Worm (Caenorhabditis elegans) whole organism, early embryonic: ENCODE results near the gene H14A12.5.
"Not testable (repeated sequence)": the region's sequence is repeated elsewhere in the genome, so short reads cannot be mapped to it uniquely, and the experiment has no call there.

Experiments used
- B0310.2 ChIP-seq: sonication (generic microtip); optimal IDR thresholded peaks from 2 replicates; lab custom pipeline; 2016; ENCODE audit warnings: mild to moderate bottlenecking, missing genetic modification characterization, missing compliant biosample characterization
- F13C5.2 ChIP-seq: sonication (generic microtip); optimal IDR thresholded peaks from 2 replicates; lab custom pipeline; 2017; ENCODE audit warnings: mild to moderate bottlenecking, missing genetic modification characterization, inconsistent platforms, missing compliant biosample characterization
- aly-1 ChIP-seq: sonication (generic microtip); optimal IDR thresholded peaks from 2 replicates; lab custom pipeline; 2016; ENCODE audit warnings: missing genetic modification characterization, missing compliant biosample characterization
- ama-1 ChIP-seq: fragments of 150-350 bp; optimal IDR thresholded peaks from 2 replicates; lab custom pipeline; 2014
- ceh-13 ChIP-seq: fragments of 200-800 bp; sonication (Bioruptor generic); optimal IDR thresholded peaks from 2 replicates; lab custom pipeline; 2018; ENCODE audit warnings: mild to moderate bottlenecking, missing genetic modification characterization, missing compliant biosample characterization
- ceh-36 ChIP-seq: sonication (generic microtip); optimal IDR thresholded peaks from 2 replicates; lab custom pipeline; 2016; ENCODE audit warnings: missing genetic modification characterization, inconsistent platforms, missing compliant biosample characterization
- ets-7 ChIP-seq: sonication (generic microtip); optimal IDR thresholded peaks from 2 replicates; lab custom pipeline; 2016; ENCODE audit warnings: missing genotype, missing genetic modification characterization, missing compliant biosample characterization
- flt-1 ChIP-seq: fragments of 200-800 bp; sonication (Bioruptor generic); IDR thresholded peaks from 2 replicates; pipeline ENCODE4 v1.3.6; 2022; ENCODE audit warnings: missing genetic modification characterization, missing compliant biosample characterization
- hmbx-1 ChIP-seq: sonication (generic microtip); optimal IDR thresholded peaks from 2 replicates; lab custom pipeline; 2016; ENCODE audit warnings: mild to moderate bottlenecking, missing genetic modification characterization, missing compliant biosample characterization
- hmg-4 ChIP-seq: fragments of 200-800 bp; sonication (Bioruptor generic); optimal IDR thresholded peaks from 2 replicates; lab custom pipeline; 2018; ENCODE audit warnings: mild to moderate bottlenecking, missing genetic modification characterization, missing compliant biosample characterization
- hnd-1 ChIP-seq: sonication (generic microtip); optimal IDR thresholded peaks from 2 replicates; lab custom pipeline; 2016; ENCODE audit warnings: missing genetic modification characterization, missing compliant biosample characterization
- pes-1 ChIP-seq: fragments of 200-800 bp; sonication (Bioruptor generic); IDR thresholded peaks from 2 replicates; pipeline ENCODE4 v1.3.6; 2022; ENCODE audit warnings: missing genetic modification reagents, missing genetic modification characterization, missing compliant biosample characterization
- scrt-1 ChIP-seq: fragments of 200-800 bp; sonication (Bioruptor generic); IDR thresholded peaks from 2 replicates; pipeline ENCODE4 v1.3.6; 2022; ENCODE audit warnings: missing genetic modification characterization, missing compliant biosample characterization
- sea-1 ChIP-seq: fragments of 200-800 bp; sonication (Bioruptor generic); conservative IDR thresholded peaks from 2 replicates; pipeline ENCODE4 v1.3.6; 2022; ENCODE audit warnings: missing genetic modification characterization, missing compliant biosample characterization
- tbx-11 ChIP-seq: fragments of 200-800 bp; sonication (Bioruptor generic); IDR thresholded peaks from 2 replicates; pipeline ENCODE4 v1.3.6; 2022; ENCODE audit warnings: missing genetic modification characterization, missing compliant biosample characterization
- tbx-37 ChIP-seq: fragments of 200-800 bp; sonication (Bioruptor generic); conservative IDR thresholded peaks from 2 replicates; pipeline ENCODE4 v1.3.6; 2022; ENCODE audit warnings: missing genetic modification reagents, missing genetic modification characterization, missing compliant biosample characterization
- tra-4 ChIP-seq: sonication (generic microtip); optimal IDR thresholded peaks from 2 replicates; lab custom pipeline; 2017; ENCODE audit warnings: missing genetic modification characterization, missing compliant biosample characterization

The H14A12.5 gene

DNA sequence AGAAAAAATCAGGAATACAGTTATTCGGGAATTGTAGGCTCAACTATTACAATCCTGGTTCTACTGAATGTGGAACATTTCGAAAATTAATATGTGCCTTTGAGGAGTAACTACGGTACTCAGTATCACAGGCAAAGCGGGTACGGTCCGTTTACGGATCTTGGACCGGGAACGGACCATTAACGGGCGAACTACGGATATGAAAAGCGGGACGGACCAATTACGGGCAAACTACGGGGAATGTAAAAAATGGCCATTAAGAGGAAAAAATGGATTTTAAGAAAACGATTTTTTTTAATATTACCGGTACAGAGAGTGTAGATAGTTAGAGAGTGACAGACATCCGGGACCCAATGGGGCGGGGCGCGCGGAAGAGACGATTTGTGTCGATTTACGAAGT is at the start of gene H14A12.5:
H14A12.5 (minus strand) TSS at position 101 of the 400 bp plus-strand sequence.
- TF ChIP-seq tbx-11 (GFP tag; lab: Robert Waterston, UW); B0310.2; ama-1 (lab: Kevin White, UChicago): not testable (repeated sequence)

DNA sequence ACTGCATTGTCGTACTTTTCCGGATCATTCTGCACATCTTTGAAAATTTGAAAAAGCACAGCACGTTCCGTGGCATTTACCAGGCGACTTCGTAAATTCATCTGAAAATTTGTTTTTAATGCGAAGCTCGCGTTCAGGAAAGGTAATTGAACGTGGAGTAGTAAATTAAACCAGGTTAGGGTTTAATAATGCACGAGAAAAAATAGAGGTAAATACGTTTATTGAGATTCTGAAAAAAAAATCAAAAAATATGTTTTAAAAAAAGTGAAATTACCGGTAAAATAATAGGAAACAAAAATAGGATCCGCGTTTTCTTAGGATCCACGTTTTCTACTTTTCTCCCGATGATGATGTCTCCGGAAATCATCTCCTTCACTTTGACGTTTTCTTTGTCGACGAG is 49.5 kb upstream of the H14A12.5 start, which contains the start of gene clk-2:
clk-2 (minus strand) TSS at position 101 of the 400 bp plus-strand sequence.
- TF ChIP-seq ceh-13 (no peak), tbx-37 (GFP tag; lab: Robert Waterston, UW) (no peak), hnd-1 (tag; lab: Kevin White, UChicago) (no peak), pes-1 (GFP tag; lab: Robert Waterston, UW) (no peak), tbx-11 (GFP tag; lab: Robert Waterston, UW) (no peak), hmg-4 (GFP tag; lab: Kevin White, UChicago) (no peak), B0310.2 (no peak), aly-1 (no peak), ceh-36 (tag; lab: Kevin White, UChicago) (no peak)

DNA sequence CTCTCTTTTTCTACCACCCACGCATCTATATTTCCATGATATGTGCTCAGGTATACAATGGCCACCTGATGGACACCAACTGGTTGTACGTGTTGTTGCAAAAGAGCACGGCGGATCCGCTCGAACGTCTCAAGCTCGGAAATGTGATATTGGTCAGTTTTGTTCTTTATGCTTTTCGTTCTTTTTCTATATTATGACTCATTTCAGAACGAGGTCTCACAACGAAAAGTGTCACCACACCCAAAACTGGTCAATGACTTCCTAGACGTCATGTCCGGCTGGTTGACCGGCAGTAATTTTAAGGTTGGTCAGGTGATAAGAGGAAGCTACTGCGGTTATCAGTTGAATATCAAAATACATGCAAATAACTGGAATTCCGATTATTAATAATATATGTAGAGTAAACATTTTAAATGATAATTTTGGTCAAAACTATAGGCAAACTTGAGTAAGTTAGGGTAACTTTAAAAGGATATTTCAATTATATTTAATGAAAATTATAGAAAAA is 39.3 kb upstream of the H14A12.5 start, which contains the start of gene cls-1:
cls-1 (plus strand) TSS at position 51 of the 508 bp plus-strand sequence.
- no peak for TF ChIP-seq pes-1 (GFP tag; lab: Robert Waterston, UW)
- no peak for TF ChIP-seq flt-1 (GFP tag; lab: Robert Waterston, UW)
- TF ChIP-seq F13C5.2 (tag; lab: Kevin White, UChicago): no peak
- TF ChIP-seq tbx-37 (GFP tag; lab: Robert Waterston, UW): no peak
- no peak for TF ChIP-seq tbx-11 (GFP tag; lab: Robert Waterston, UW)
- TF ChIP-seq scrt-1: no peak
- no peak for TF ChIP-seq ama-1 (lab: Kevin White, UChicago)
- no peak for TF ChIP-seq ceh-36 (tag; lab: Kevin White, UChicago)
- TF ChIP-seq sea-1: no peak
- TF ChIP-seq ceh-13: no peak
- TF ChIP-seq aly-1: no peak

DNA sequence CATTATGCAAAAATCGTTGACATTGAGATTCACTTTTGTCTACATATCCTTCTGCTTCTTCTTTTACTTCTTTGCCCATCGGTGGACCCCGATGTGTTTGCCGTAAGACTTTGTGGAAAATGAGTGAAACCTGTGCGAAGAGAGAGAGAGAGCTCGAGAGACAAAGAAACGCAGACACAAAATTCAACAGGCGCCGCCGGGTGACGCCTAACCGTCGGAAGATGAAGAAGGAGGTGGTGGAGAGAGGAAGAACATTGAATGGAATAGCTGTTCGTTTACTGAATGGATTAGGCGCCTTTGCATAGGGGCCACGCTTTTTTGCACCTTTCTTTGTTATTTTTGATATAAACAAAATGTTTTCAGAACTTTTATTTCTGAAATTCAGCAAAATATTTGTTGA is 38.1 kb upstream of the H14A12.5 start:
- TF ChIP-seq tbx-11 (GFP tag; lab: Robert Waterston, UW): no peak
- no peak for TF ChIP-seq tbx-37 (GFP tag; lab: Robert Waterston, UW)
- no peak for TF ChIP-seq F13C5.2 (tag; lab: Kevin White, UChicago)
- no peak for TF ChIP-seq B0310.2
- no peak for TF ChIP-seq flt-1 (GFP tag; lab: Robert Waterston, UW)
- no peak for TF ChIP-seq ceh-13
- TF ChIP-seq hnd-1 (tag; lab: Kevin White, UChicago): no peak
- no peak for TF ChIP-seq tra-4 (tag; lab: Kevin White, UChicago)
- no peak for TF ChIP-seq sea-1
- no peak for TF ChIP-seq hmbx-1 (tag; lab: Kevin White, UChicago)
- TF ChIP-seq ets-7 (tag; lab: Kevin White, UChicago): no peak
- TF ChIP-seq ama-1 (lab: Kevin White, UChicago): no peak
- TF ChIP-seq aly-1: no peak
- no peak for TF ChIP-seq pes-1 (GFP tag; lab: Robert Waterston, UW)
- TF ChIP-seq hmg-4 (GFP tag; lab: Kevin White, UChicago): no peak

DNA sequence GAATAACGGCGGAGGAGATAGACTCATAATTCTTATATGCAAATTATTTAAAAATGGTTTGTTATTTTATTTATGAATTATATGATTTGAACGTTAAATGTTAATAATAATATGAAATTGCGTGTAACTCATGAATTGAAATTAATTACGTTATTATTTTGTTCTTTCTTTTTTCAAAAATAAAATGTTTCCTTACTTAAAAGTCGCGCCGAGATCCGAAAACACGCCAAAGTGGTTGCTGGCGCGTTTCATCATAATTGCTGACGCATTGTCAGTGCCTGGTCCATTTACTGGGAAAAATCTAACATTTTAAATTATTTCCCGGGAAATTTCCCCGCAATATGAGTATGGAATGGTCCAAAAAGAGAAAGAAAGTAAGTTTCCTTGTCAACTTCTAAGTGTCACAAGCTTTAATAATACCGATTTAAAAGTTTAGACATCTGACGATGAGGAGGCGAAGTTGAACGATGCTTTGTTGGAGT is 30.6 kb upstream of the H14A12.5 start, which contains the start of the genes C07H6.9 and sap-140:
C07H6.9 (minus strand) TSS at position 51 of the 482 bp plus-strand sequence.
sap-140 (plus strand) TSS at position 318 of the 482 bp plus-strand sequence.
- peak; percentile 51 for TF ChIP-seq F13C5.2 (tag; lab: Kevin White, UChicago)
- TF ChIP-seq tbx-37 (GFP tag; lab: Robert Waterston, UW): no peak

DNA sequence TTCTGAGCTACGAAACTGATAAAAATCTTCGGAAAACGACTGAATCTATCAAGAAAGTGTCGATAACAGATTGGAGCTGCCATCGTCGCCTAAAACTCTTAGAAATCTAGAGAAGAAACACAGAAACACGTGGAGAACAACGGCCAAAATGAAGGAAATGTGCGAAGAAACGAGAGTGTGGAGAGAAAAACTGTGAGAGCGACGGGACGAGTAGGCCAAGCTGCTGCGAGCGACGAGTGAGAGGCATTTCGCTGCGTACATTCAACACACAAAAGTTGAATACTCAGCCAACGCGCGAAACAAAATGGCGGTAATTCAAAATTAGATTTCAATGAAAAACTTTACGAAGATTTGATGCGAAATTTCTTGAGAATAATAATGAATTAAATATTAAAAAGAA is 29.5 kb upstream of the H14A12.5 start:
- TF ChIP-seq flt-1 (GFP tag; lab: Robert Waterston, UW) (no peak), hmbx-1 (tag; lab: Kevin White, UChicago) (no peak), pes-1 (GFP tag; lab: Robert Waterston, UW) (0 out of 2 replicates have a peak, but pooled peaks have one; percentile 35), tra-4 (tag; lab: Kevin White, UChicago) (no peak), ceh-13 (no peak), sea-1 (no peak), ama-1 (lab: Kevin White, UChicago) (no peak), ceh-36 (tag; lab: Kevin White, UChicago) (no peak), scrt-1 (no peak), B0310.2 (no peak), hmg-4 (GFP tag; lab: Kevin White, UChicago) (peak; percentile 62), aly-1 (no peak), F13C5.2 (tag; lab: Kevin White, UChicago) (peak; percentile 75), ets-7 (tag; lab: Kevin White, UChicago) (no peak), hnd-1 (tag; lab: Kevin White, UChicago) (no peak), tbx-11 (GFP tag; lab: Robert Waterston, UW) (no peak), tbx-37 (GFP tag; lab: Robert Waterston, UW) (no peak)

DNA sequence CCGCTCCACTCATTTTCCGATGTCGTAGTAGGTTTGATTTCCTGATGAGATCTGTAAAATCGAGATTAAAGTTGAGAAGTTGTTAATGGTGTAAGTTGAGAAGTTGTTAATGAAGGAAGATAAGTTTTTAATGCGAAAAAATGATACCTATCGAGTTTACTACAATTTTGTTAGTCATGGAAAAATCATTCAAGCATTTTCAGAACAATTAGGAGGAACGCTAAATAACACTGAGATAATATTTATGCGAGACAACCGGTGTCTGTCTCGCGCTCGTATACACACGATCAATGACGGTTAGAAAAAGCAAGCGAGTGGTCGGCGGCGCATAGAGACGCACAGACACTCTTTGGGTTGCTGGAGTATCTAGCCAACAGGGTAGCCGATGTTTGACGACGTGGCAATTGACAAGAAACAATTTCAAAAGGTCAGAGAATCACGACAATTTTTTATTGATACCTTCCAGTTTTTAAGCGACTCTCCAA is 28.9 kb upstream of the H14A12.5 start, which contains the start of gene cgh-1:
cgh-1 (minus strand) TSS at position 51 of the 485 bp plus-strand sequence.
- TF ChIP-seq hnd-1 (tag; lab: Kevin White, UChicago): no peak
- no peak for TF ChIP-seq tbx-11 (GFP tag; lab: Robert Waterston, UW)
- no peak for TF ChIP-seq aly-1

DNA sequence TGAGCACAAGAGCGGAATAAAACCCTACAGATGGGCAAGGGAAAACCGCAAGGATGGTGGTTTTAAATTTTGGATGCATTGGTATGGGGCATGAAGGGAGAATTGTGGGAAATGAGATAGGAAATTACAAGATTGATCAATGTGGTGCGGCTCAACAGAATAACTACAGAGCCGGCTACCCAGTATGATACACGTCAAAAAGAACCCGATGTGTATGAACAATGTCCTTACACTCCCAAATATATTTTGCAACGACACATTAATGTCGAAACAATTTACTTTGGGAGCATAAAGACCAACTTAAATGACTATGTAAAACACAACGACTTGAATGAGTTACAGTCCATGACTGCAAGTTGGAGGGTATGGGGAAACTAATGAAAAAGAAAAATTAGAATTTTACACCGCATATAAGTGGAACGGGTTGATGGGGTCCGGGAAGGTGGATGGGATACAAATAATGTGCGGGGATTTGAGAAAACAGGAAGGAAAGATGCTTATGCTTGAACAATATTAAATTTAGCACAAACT is 26.8 kb upstream of the H14A12.5 start:
- TF ChIP-seq pes-1 (GFP tag; lab: Robert Waterston, UW) (no peak), hmg-4 (GFP tag; lab: Kevin White, UChicago) (no peak), tbx-11 (GFP tag; lab: Robert Waterston, UW) (no peak), ceh-36 (tag; lab: Kevin White, UChicago) (no peak), ceh-13 (no peak), ama-1 (lab: Kevin White, UChicago) (no peak), B0310.2 (no peak)
